Worm (Caenorhabditis elegans): Measurements from ENCODE around the gene F19C6.4.
A peak's percentile ranks its signal among the peaks of the same experiment; 100 is the strongest.

F19C6.4 gene

DNA sequence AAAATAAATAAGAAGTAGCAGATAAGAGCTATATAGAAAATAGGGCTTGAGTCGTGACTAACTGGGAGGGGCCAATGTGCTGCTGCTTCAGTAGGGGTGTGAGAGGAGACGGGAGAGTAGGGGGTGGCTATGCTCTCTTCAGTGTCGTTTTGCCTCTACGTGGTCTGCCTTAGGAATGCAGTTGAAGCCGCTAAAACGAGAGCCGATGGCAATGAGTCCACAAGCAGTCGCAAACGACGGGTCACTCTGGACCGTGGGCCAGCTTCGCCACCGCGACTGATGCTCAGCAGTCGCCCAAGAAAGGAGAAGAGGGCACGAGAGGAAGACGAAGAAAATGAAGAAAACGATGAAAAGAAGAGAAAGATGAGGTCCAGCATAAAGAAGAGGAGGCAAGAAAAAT lies 18.6 kb downstream of the F19C6.4 start, which contains the start of gene grk-1:
grk-1 (minus strand) TSS at position 17 of the 400 bp plus-strand sequence.
- TF ChIP-seq elt-1 (tag; optimal IDR thresholded peaks at IDR 0.05), result no peak
- TF ChIP-seq nhr-237 (tag; optimal IDR thresholded peaks at IDR 0.05), result no peak
- no peak for TF ChIP-seq ceh-16 (tag; optimal IDR thresholded peaks at IDR 0.05)
- peak; percentile 31 for TF ChIP-seq nhr-129 (tag; optimal IDR thresholded peaks at IDR 0.05)
- TF ChIP-seq nhr-21 (tag; optimal IDR thresholded peaks at IDR 0.05), result no peak
- no peak for TF ChIP-seq aly-2 (tag; optimal IDR thresholded peaks at IDR 0.05)
- TF ChIP-seq nhr-10 (tag; optimal IDR thresholded peaks at IDR 0.05), result no peak
- peak; percentile 1 for TF ChIP-seq unc-55 (GFP tag; optimal IDR thresholded peaks at IDR 0.05)
- TF ChIP-seq ztf-1 (GFP tag; conservative IDR thresholded peaks at IDR 0.05), result no peak
- TF ChIP-seq ama-1 (optimal IDR thresholded peaks at IDR 0.05), result no peak

ce11 chrX:9997344-9997743 lies 20.5 kb downstream of the F19C6.4 start:
- TF ChIP-seq nhr-23 (tag; optimal IDR thresholded peaks at IDR 0.05) (no peak), fos-1 (tag; optimal IDR thresholded peaks at IDR 0.05) (peak; percentile 46)

DNA sequence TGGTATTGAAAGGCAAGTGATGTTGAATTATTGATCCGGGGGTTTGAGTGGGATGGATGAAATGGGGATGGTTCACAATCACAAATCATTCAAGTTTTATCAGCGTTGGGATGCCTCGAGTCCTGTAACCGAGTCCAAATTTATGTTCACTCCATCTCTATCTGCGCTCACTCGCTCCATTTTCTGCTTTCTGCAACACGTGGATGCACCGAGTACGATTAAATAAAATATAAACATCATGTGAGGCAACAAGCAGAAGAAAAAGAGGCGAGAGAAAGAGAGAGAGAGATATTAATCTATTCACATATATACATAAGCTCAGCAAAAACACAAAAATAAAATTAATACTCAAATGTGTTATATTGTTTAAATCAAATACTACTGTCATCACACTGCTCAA lies 24.7 kb downstream of the F19C6.4 start:
- TF ChIP-seq egl-27 (tag; optimal IDR thresholded peaks at IDR 0.05) (no peak), sma-9 (GFP tag; optimal IDR thresholded peaks at IDR 0.05) (peak; percentile 38), sma-9 (tag; optimal IDR thresholded peaks at IDR 0.05) (no peak), sma-3 (GFP tag; optimal IDR thresholded peaks at IDR 0.05) (no peak), ztf-11 (tag; optimal IDR thresholded peaks at IDR 0.05) (no peak), unc-55 (GFP tag; optimal IDR thresholded peaks at IDR 0.05) (no peak), dmd-4 (tag; optimal IDR thresholded peaks at IDR 0.05) (no peak), nhr-129 (tag; optimal IDR thresholded peaks at IDR 0.05) (peak; percentile 55), C34F6.9 (tag; optimal IDR thresholded peaks at IDR 0.05) (no peak), mab-5 (tag; optimal IDR thresholded peaks at IDR 0.05) (no peak), mbf-1 (tag; optimal IDR thresholded peaks at IDR 0.05) (no peak), nhr-77 (tag; optimal IDR thresholded peaks at IDR 0.05) (no peak), nhr-25 (tag; optimal IDR thresholded peaks at IDR 0.05) (no peak), aly-2 (tag; optimal IDR thresholded peaks at IDR 0.05) (no peak), skn-1 (tag; optimal IDR thresholded peaks at IDR 0.05) (no peak), nhr-12 (tag; optimal IDR thresholded peaks at IDR 0.05) (no peak), nhr-6 (tag; optimal IDR thresholded peaks at IDR 0.05) (no peak), nhr-23 (tag; optimal IDR thresholded peaks at IDR 0.05) (no peak)

- peak; percentile 15 for TF ChIP-seq snpc-4 (tag; optimal IDR thresholded peaks at IDR 0.05)
- no peak for TF ChIP-seq unc-55 (GFP tag; optimal IDR thresholded peaks at IDR 0.05)
Observed at ce11 chrX:9988884-9989283, 28.9 kb downstream of the F19C6.4 start.

- TF ChIP-seq unc-62 (GFP tag; optimal IDR thresholded peaks at IDR 0.05) (no peak), alr-1 (tag; optimal IDR thresholded peaks at IDR 0.05) (no peak), elt-3 (tag; optimal IDR thresholded peaks at IDR 0.05) (no peak), crh-2 (tag; optimal IDR thresholded peaks at IDR 0.05) (no peak), ztf-11 (tag; optimal IDR thresholded peaks at IDR 0.05) (no peak), nhr-77 (tag; optimal IDR thresholded peaks at IDR 0.05) (no peak), gmeb-1 (tag; optimal IDR thresholded peaks at IDR 0.05) (no peak), Y55F3AM.14 (GFP tag; optimal IDR thresholded peaks at IDR 0.05) (no peak), nhr-25 (tag; optimal IDR thresholded peaks at IDR 0.05) (no peak), R02D3.7 (tag; optimal IDR thresholded peaks at IDR 0.05) (no peak), nhr-23 (tag; optimal IDR thresholded peaks at IDR 0.05) (no peak), aly-2 (tag; optimal IDR thresholded peaks at IDR 0.05) (no peak), nhr-11 (tag; optimal IDR thresholded peaks at IDR 0.05) (no peak), zag-1 (tag; optimal IDR thresholded peaks at IDR 0.05) (no peak), ztf-4 (tag; optimal IDR thresholded peaks at IDR 0.05) (no peak), elt-1 (tag; optimal IDR thresholded peaks at IDR 0.05) (no peak), lsy-2 (tag; optimal IDR thresholded peaks at IDR 0.05) (no peak), lin-13 (GFP tag; optimal IDR thresholded peaks at IDR 0.05) (no peak), sem-4 (tag; optimal IDR thresholded peaks at IDR 0.05) (no peak), mdl-1 (tag; optimal IDR thresholded peaks at IDR 0.05) (no peak)
Observed at ce11 chrX:9987166-9987565, 30.7 kb downstream of the F19C6.4 start.
